Fruit fly (Drosophila melanogaster) whole organism, adult: ENCODE measurements around the gene CG3862.

ENCODE experiments used
- CG14711 ChIP-seq: fragments of 200-800 bp; sonication (Bioruptor generic); optimal IDR thresholded peaks from 2 replicates; lab custom pipeline; 2018; ENCODE audit warnings: missing biosample characterization, mild to moderate bottlenecking, missing genetic modification characterization, moderate library complexity
- CG33017 ChIP-seq: fragments of 200-800 bp; sonication (Bioruptor generic); optimal IDR thresholded peaks from 2 replicates; lab custom pipeline; 2018; ENCODE audit warnings: missing biosample characterization, mild to moderate bottlenecking, missing genetic modification characterization, moderate library complexity
- CG5204 ChIP-seq: fragments of 200-800 bp; sonication (Bioruptor generic); optimal IDR thresholded peaks from 2 replicates; lab custom pipeline; 2016; ENCODE audit warnings: missing biosample characterization, missing genetic modification characterization
- CG7045 ChIP-seq: fragments of 200-800 bp; sonication (Bioruptor generic); optimal IDR thresholded peaks from 2 replicates; lab custom pipeline; 2017; ENCODE audit warnings: missing biosample characterization, mild to moderate bottlenecking, missing genetic modification characterization
- Crg-1 ChIP-seq: fragments of 200-800 bp; sonication (Bioruptor generic); optimal IDR thresholded peaks from 2 replicates; lab custom pipeline; 2016; ENCODE audit warnings: missing biosample characterization, missing genetic modification characterization
- Hr96 ChIP-seq: fragments of 200-800 bp; sonication (Bioruptor generic); optimal IDR thresholded peaks from 2 replicates; lab custom pipeline; 2016; ENCODE audit warnings: missing biosample characterization, missing genetic modification characterization
- bab1 ChIP-seq: fragments of 200-800 bp; sonication (Bioruptor generic); optimal IDR thresholded peaks from 3 replicates; lab custom pipeline; 2019; ENCODE audit warnings: missing biosample characterization, mild to moderate bottlenecking, missing genetic modification characterization, moderate library complexity
- cic ChIP-seq: fragments of 200-800 bp; sonication (Bioruptor generic); optimal IDR thresholded peaks from 2 replicates; lab custom pipeline; 2017; ENCODE audit warnings: missing biosample characterization, mild to moderate bottlenecking, missing genetic modification characterization, moderate library complexity
- cnc ChIP-seq, 2 experiments: fragments of >200 bp; optimal IDR thresholded peaks; 2 replicates each; lab custom pipeline; 2017
- kay ChIP-seq: fragments of 200-800 bp; sonication (Bioruptor generic); peaks from one replicate; lab custom pipeline; 2016; ENCODE audit warnings: missing biosample characterization, missing genetic modification characterization, borderline replicate concordance
- pad ChIP-seq: fragments of 200-800 bp; sonication (Bioruptor generic); optimal IDR thresholded peaks from 3 replicates; lab custom pipeline; 2017; ENCODE audit warnings: missing biosample characterization, missing genetic modification characterization, mild to moderate bottlenecking, moderate library complexity, missing genetic modification reagents
- toe ChIP-seq: fragments of 200-800 bp; sonication (Bioruptor generic); optimal IDR thresholded peaks from 2 replicates; lab custom pipeline; 2016; ENCODE audit warnings: missing biosample characterization, missing genetic modification characterization

CG3862 gene

dm6 chr2L:776236-776635 is 49.4 kb downstream of the CG3862 start, which contains the start of gene CG13946:
CG13946 (plus strand) TSS chr2L:776536.
- no peak for TF ChIP-seq cnc (optimal IDR thresholded peaks at IDR 0.05; lab: Kevin White, UChicago)
- TF ChIP-seq cic (GFP tag; lab: Kevin White, UChicago) = no peak
- TF ChIP-seq Hr96 (GFP tag; lab: Kevin White, UChicago) = no peak
- TF ChIP-seq CG5204 = no peak
- TF ChIP-seq pad (GFP tag; lab: Kevin White, UChicago) = no peak
- TF ChIP-seq toe (GFP tag; lab: Kevin White, UChicago) = no peak
- no peak for TF ChIP-seq CG7045 (GFP tag; lab: Kevin White, UChicago)
- TF ChIP-seq Crg-1 (GFP tag; lab: Kevin White, UChicago) = no peak
- TF ChIP-seq kay = no peak
- no peak for TF ChIP-seq bab1 (GFP tag; lab: Kevin White, UChicago)
- TF ChIP-seq CG33017 (tag; lab: Kevin White, UChicago) = no peak
- TF ChIP-seq CG14711 (tag; lab: Kevin White, UChicago) = no peak
